Fruit fly (Drosophila melanogaster): Measurements from ENCODE around the gene CG15211.
A peak's percentile ranks its signal among the peaks of the same experiment; 100 is the strongest.

The CG15211 gene

DNA sequence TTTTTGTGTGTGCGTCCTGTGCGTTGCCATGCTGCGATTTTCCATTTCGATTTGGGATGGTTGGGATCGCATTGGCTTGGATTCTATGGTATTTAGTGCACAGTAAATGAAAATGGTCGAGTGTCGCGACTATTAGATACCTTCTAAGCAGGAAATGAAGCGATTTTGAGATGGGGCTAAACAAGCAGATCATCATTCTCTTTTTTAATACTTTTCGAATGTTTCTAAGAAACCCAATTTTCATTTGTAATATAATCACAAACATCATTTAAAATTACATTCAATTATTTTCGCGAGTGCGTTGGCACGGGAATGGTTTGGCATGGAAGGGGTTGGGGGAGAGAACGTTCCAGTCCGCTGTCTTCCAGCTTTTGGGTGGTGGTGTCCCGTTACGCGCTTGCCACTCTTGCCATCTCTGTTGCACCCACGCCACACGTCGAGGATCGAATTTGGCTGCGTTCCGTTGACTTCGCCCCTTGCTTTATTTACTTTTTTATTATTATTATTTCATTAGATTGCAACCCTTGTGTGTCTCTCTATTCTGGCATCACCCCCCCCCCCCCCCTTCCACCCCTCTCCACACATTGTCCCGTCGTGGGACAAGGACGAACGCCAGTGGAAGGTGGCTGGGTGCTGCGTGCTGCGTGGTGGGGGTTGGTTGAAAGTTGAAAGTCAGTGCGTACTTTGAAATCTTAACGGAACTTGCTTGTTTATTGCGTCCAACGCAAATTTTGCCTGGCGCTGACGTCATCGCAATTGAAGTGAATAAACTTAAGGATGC, 53.2 kb downstream of the CG15211 start (continued):
- TF ChIP-seq CG10431 (GFP tag; optimal IDR thresholded peaks at IDR 0.05), result no peak
- TF ChIP-seq Oaz (GFP tag; IDR thresholded peaks at IDR 0.05), result no peak
- TF ChIP-seq CG13287 (GFP tag; IDR thresholded peaks at IDR 0.05; ENCODE audit: partially characterized antibody), result no peak
- TF ChIP-seq nerfin-2 (GFP tag; IDR thresholded peaks at IDR 0.05; ENCODE audit: partially characterized antibody), result no peak
- TF ChIP-seq Stat92E (GFP tag; optimal IDR thresholded peaks at IDR 0.05), result peak in 1 of 3 experiments; percentile 49
- TF ChIP-seq Xbp1 (GFP tag; optimal IDR thresholded peaks at IDR 0.05), result peak; percentile 46
- TF ChIP-seq Max (GFP tag; optimal IDR thresholded peaks at IDR 0.05), result no peak
- TF ChIP-seq en (GFP tag; optimal IDR thresholded peaks at IDR 0.05), result no peak
- TF ChIP-seq br (optimal IDR thresholded peaks at IDR 0.05), result no peak
- no peak for TF ChIP-seq luna (GFP tag; optimal IDR thresholded peaks at IDR 0.05)
- TF ChIP-seq CG5180 (GFP tag; optimal IDR thresholded peaks at IDR 0.05), result no peak
- TF ChIP-seq grau (tag; optimal IDR thresholded peaks at IDR 0.05), result peak; percentile 52
- peak; percentile 41 for TF ChIP-seq CG30403 (GFP tag; optimal IDR thresholded peaks at IDR 0.05)
- no peak for TF ChIP-seq Bteb2 (GFP tag; optimal IDR thresholded peaks at IDR 0.05)
- no peak for TF ChIP-seq tll (GFP tag; optimal IDR thresholded peaks at IDR 0.05)
- TF ChIP-seq CG15479 (GFP tag; optimal IDR thresholded peaks at IDR 0.05), result no peak
- peak; percentile 35 for TF ChIP-seq az2 (GFP tag; optimal IDR thresholded peaks at IDR 0.05)
- TF ChIP-seq onecut (GFP tag; IDR thresholded peaks at IDR 0.05), result 0 out of 2 replicates have a peak, but pooled peaks have one; percentile 22
- TF ChIP-seq Antp (GFP tag; optimal IDR thresholded peaks at IDR 0.05), result peak; percentile 51
- no peak for TF ChIP-seq pita (GFP tag; optimal IDR thresholded peaks at IDR 0.05)
- TF ChIP-seq CG2875 (GFP tag; optimal IDR thresholded peaks at IDR 0.05), result peak; percentile 28
- TF ChIP-seq nom (GFP tag; optimal IDR thresholded peaks at IDR 0.05), result no peak
- no peak for TF ChIP-seq her (GFP tag; optimal IDR thresholded peaks at IDR 0.05)
- no peak for TF ChIP-seq dm (GFP tag; optimal IDR thresholded peaks at IDR 0.05)
- peak; percentile 68 for TF ChIP-seq CG1603 (tag; optimal IDR thresholded peaks at IDR 0.05)
- peak; percentile 18 for TF ChIP-seq CG33557 (GFP tag; optimal IDR thresholded peaks at IDR 0.05)
- TF ChIP-seq Trl (optimal IDR thresholded peaks at IDR 0.05), result no peak
- TF ChIP-seq Trl (GFP tag; optimal IDR thresholded peaks at IDR 0.05), result peak; percentile 2
- no peak for TF ChIP-seq CG2199 (GFP tag; IDR thresholded peaks at IDR 0.05)
- TF ChIP-seq CG17328 (GFP tag; IDR thresholded peaks at IDR 0.05), result peak; percentile 57; the same call in 1 of the 2 replicates
- TF ChIP-seq CG14050 (GFP tag; IDR thresholded peaks at IDR 0.05), result no peak
- TF ChIP-seq ab (GFP tag; optimal IDR thresholded peaks at IDR 0.05), result no peak
- no peak for TF ChIP-seq Dek (tag; optimal IDR thresholded peaks at IDR 0.05)
- no peak for TF ChIP-seq CG13775 (GFP tag; optimal IDR thresholded peaks at IDR 0.05)
- TF ChIP-seq CG11695 (GFP tag; IDR thresholded peaks at IDR 0.05), result no peak
- TF ChIP-seq pan (optimal IDR thresholded peaks at IDR 0.05), result no peak
- TF ChIP-seq pan (GFP tag; optimal IDR thresholded peaks at IDR 0.05 in 1 of 2, IDR thresholded peaks at IDR 0.05 in 1 of 2), result peak in 1 of 2 experiments; percentile 36
- TF ChIP-seq CG12071 (GFP tag; optimal IDR thresholded peaks at IDR 0.05), result no peak
- no peak for TF ChIP-seq CG15269 (tag; optimal IDR thresholded peaks at IDR 0.05)
- TF ChIP-seq CG18599 (GFP tag; optimal IDR thresholded peaks at IDR 0.05), result peak; percentile 55
- peak; percentile 73 for TF ChIP-seq row (GFP tag; IDR thresholded peaks at IDR 0.05)
- TF ChIP-seq mld (GFP tag; IDR thresholded peaks at IDR 0.05; ENCODE audit: partially characterized antibody), result no peak
- no peak for TF ChIP-seq Sry-β (GFP tag; optimal IDR thresholded peaks at IDR 0.05)
- no peak for TF ChIP-seq CG3995 (GFP tag; optimal IDR thresholded peaks at IDR 0.05)
- peak; percentile 64 for TF ChIP-seq CG9727 (GFP tag; optimal IDR thresholded peaks at IDR 0.05)
- TF ChIP-seq CG8089 (GFP tag; optimal IDR thresholded peaks at IDR 0.05), result no peak
- no peak for TF ChIP-seq CG17186 (GFP tag; optimal IDR thresholded peaks at IDR 0.05)
- no peak for TF ChIP-seq Rfx (GFP tag; IDR thresholded peaks at IDR 0.05)
- no peak for TF ChIP-seq sens-2 (GFP tag; IDR thresholded peaks at IDR 0.05)
- TF ChIP-seq Ets65A (GFP tag), result peak; percentile 59
